Worm (Caenorhabditis elegans) whole organism, L1 larva: ENCODE measurements around the gene T28A11.2.

Experiments
- C04F5.9 ChIP-seq: sonication (generic microtip); optimal IDR thresholded peaks from 2 replicates; lab custom pipeline; 2016; ENCODE audit warnings: missing genetic modification characterization, missing compliant biosample characterization
- C16A3.4 ChIP-seq: fragments of 150-350 bp; optimal IDR thresholded peaks from 2 replicates; lab custom pipeline; 2014; ENCODE audit warnings: missing biosample characterization, missing genetic modification characterization
- C34B4.2 ChIP-seq: sonication (generic microtip); optimal IDR thresholded peaks from 2 replicates; lab custom pipeline; 2017; ENCODE audit warnings: mild to moderate bottlenecking, missing genetic modification characterization, missing compliant biosample characterization
- Y116A8C.19 ChIP-seq: sonication (generic microtip); optimal IDR thresholded peaks from 2 replicates; lab custom pipeline; 2016; ENCODE audit warnings: missing compliant biosample characterization, missing genetic modification characterization, borderline replicate concordance
- aha-1 ChIP-seq: fragments of 150-350 bp; optimal IDR thresholded peaks from 2 replicates; lab custom pipeline; 2014; ENCODE audit warnings: missing biosample characterization, missing genetic modification characterization
- alr-1 ChIP-seq: fragments of 200-800 bp; sonication (Bioruptor generic); optimal IDR thresholded peaks from 2 replicates; lab custom pipeline; 2018; ENCODE audit warnings: borderline replicate concordance, mild to moderate bottlenecking, missing genetic modification characterization, missing compliant biosample characterization
- aly-2 ChIP-seq: fragments of 150-350 bp; optimal IDR thresholded peaks from 2 replicates; lab custom pipeline; 2014; ENCODE audit warnings: missing biosample characterization, missing genetic modification characterization
- blmp-1 ChIP-seq: fragments of 150-350 bp; optimal IDR thresholded peaks from 2 replicates; lab custom pipeline; 2014; ENCODE audit warnings: missing biosample characterization, missing genetic modification characterization
- ceh-8 ChIP-seq: fragments of 200-800 bp; sonication (Bioruptor generic); optimal IDR thresholded peaks from 2 replicates; lab custom pipeline; 2018; ENCODE audit warnings: mild to moderate bottlenecking, missing genetic modification characterization, moderate library complexity, missing compliant biosample characterization
- ceh-82 ChIP-seq, 3 experiments: fragments of 150-350 bp in 1 of 3; sonication (generic microtip) in 2 of 3; optimal IDR thresholded peaks; 2 replicates each; lab custom pipeline; 2014 to 2017; ENCODE audit warnings: missing biosample characterization in 3 of 3, missing genetic modification characterization in 3 of 3
- ceh-88 ChIP-seq: fragments of 200-800 bp; sonication (Bioruptor generic); IDR thresholded peaks from 2 replicates; pipeline ENCODE4 v1.3.6; 2022; ENCODE audit warnings: missing genetic modification characterization, missing compliant biosample characterization
- efl-1 ChIP-seq, 4 experiments: fragments of 150-350 bp; optimal IDR thresholded peaks in 3 of 4; peaks in 1 of 4; 1 replicate in 1 of 4; 2 replicates in 3 of 4; lab custom pipeline; 2014; ENCODE audit warnings: missing biosample characterization in 2 of 4, missing genetic modification characterization in 2 of 4, missing genetic modification reagents in 2 of 4
- egl-27 ChIP-seq, 2 experiments: fragments of 150-350 bp in 1 of 2; sonication (generic microtip); optimal IDR thresholded peaks; 3 replicates each; lab custom pipeline; 2017 to 2018; ENCODE audit warnings: missing biosample characterization in 2 of 2, missing genetic modification characterization in 2 of 2, missing genetic modification reagents in 2 of 2
- elt-3 ChIP-seq, 6 experiments: fragments of 150-350 bp in 1 of 6; sonication (generic microtip); optimal IDR thresholded peaks; 2 replicates each; lab custom pipeline; 2017 to 2018; ENCODE audit warnings: missing biosample characterization in 6 of 6, missing genetic modification characterization in 6 of 6, inconsistent platforms in 1 of 6
- fkh-8 ChIP-seq: sonication (generic microtip); optimal IDR thresholded peaks from 2 replicates; lab custom pipeline; 2016; ENCODE audit warnings: mild to moderate bottlenecking, missing genetic modification characterization, missing compliant biosample characterization
- grh-1 ChIP-seq: fragments of 200-800 bp; sonication (Bioruptor generic); IDR thresholded peaks from 2 replicates; pipeline ENCODE4 v1.3.6; 2022; ENCODE audit warnings: missing genetic modification reagents, missing genetic modification characterization, missing compliant biosample characterization
- hlh-17 ChIP-seq: fragments of 200-800 bp; sonication (Bioruptor generic); optimal IDR thresholded peaks from 2 replicates; lab custom pipeline; 2018; ENCODE audit warnings: missing genetic modification characterization, mild to moderate bottlenecking, missing compliant biosample characterization, moderate library complexity, borderline replicate concordance
- hlh-4 ChIP-seq: sonication (generic microtip); optimal IDR thresholded peaks from 2 replicates; lab custom pipeline; 2016; ENCODE audit warnings: mild to moderate bottlenecking, missing genetic modification characterization, missing compliant biosample characterization
- hpl-2 ChIP-seq: fragments of 150-350 bp; optimal IDR thresholded peaks from 2 replicates; lab custom pipeline; 2014; ENCODE audit warnings: missing biosample characterization, missing genetic modification reagents, missing genetic modification characterization
- irx-1 ChIP-seq: sonication (generic microtip); optimal IDR thresholded peaks from 2 replicates; lab custom pipeline; 2016; ENCODE audit warnings: missing genetic modification characterization, missing compliant biosample characterization
- lin-14 ChIP-seq: fragments of 200-800 bp; sonication (Bioruptor generic); optimal IDR thresholded peaks from 2 replicates; lab custom pipeline; 2018; ENCODE audit warnings: mild to moderate bottlenecking, missing genetic modification characterization, moderate library complexity, missing compliant biosample characterization
- lin-15B ChIP-seq: fragments of 150-350 bp; sonication (generic microtip); optimal IDR thresholded peaks from 3 replicates; lab custom pipeline; 2014; ENCODE audit warnings: missing biosample characterization, missing genetic modification characterization
- lin-35 ChIP-seq, 2 experiments: fragments of 150-350 bp; optimal IDR thresholded peaks; 2 replicates each; lab custom pipeline; 2014; ENCODE audit warnings: missing biosample characterization in 2 of 2, missing genetic modification characterization in 2 of 2, missing genetic modification reagents in 2 of 2
- lin-39 ChIP-seq: fragments of 150-350 bp; optimal IDR thresholded peaks from 2 replicates; lab custom pipeline; 2014; ENCODE audit warnings: missing biosample characterization, missing genetic modification reagents, missing genetic modification characterization
- mdl-1 ChIP-seq, 2 experiments: fragments of 150-350 bp; optimal IDR thresholded peaks; 2 replicates each; lab custom pipeline; 2014 to 2017; ENCODE audit warnings: missing biosample characterization in 2 of 2, missing genetic modification characterization in 2 of 2, inconsistent platforms in 1 of 2
- nhr-19 ChIP-seq: fragments of 200-800 bp; sonication (Bioruptor generic); conservative IDR thresholded peaks from 2 replicates; pipeline ENCODE4 v1.3.6; 2022; ENCODE audit warnings: missing genetic modification characterization, missing compliant biosample characterization
- nhr-20 ChIP-seq: sonication (generic microtip); optimal IDR thresholded peaks from 2 replicates; lab custom pipeline; 2016; ENCODE audit warnings: mild to moderate bottlenecking, missing genetic modification characterization, missing compliant biosample characterization
- nhr-28 ChIP-seq: fragments of 150-350 bp; optimal IDR thresholded peaks from 2 replicates; lab custom pipeline; 2014; ENCODE audit warnings: missing biosample characterization, missing genetic modification characterization
- nhr-47 ChIP-seq: sonication (generic microtip); optimal IDR thresholded peaks from 2 replicates; lab custom pipeline; 2016; ENCODE audit warnings: mild to moderate bottlenecking, missing genetic modification characterization, moderate library complexity, missing compliant biosample characterization
- nhr-71 ChIP-seq: sonication (generic microtip); optimal IDR thresholded peaks from 2 replicates; lab custom pipeline; 2016; ENCODE audit warnings: mild to moderate bottlenecking, missing genetic modification characterization, moderate library complexity, missing compliant biosample characterization
- nhr-76 ChIP-seq: sonication (generic microtip); optimal IDR thresholded peaks from 2 replicates; lab custom pipeline; 2017; ENCODE audit warnings: missing biosample characterization, missing genetic modification characterization
- nhr-84 ChIP-seq: sonication (generic microtip); optimal IDR thresholded peaks from 2 replicates; lab custom pipeline; 2017; ENCODE audit warnings: missing biosample characterization, missing genetic modification characterization
- rnt-1 ChIP-seq: sonication (generic microtip); optimal IDR thresholded peaks from 2 replicates; lab custom pipeline; 2016; ENCODE audit warnings: mild to moderate bottlenecking, missing genetic modification characterization, moderate library complexity, missing compliant biosample characterization
- skn-1 ChIP-seq: fragments of 150-350 bp; optimal IDR thresholded peaks from 2 replicates; lab custom pipeline; 2014; ENCODE audit warnings: missing biosample characterization, missing genetic modification characterization
- snpc-4 ChIP-seq: fragments of 150-350 bp; optimal IDR thresholded peaks from 2 replicates; lab custom pipeline; 2014; ENCODE audit warnings: missing biosample characterization, missing genetic modification characterization
- snu-23 ChIP-seq: sonication (generic microtip); optimal IDR thresholded peaks from 2 replicates; lab custom pipeline; 2016; ENCODE audit warnings: missing genetic modification characterization, missing compliant biosample characterization
- sox-4 ChIP-seq: sonication (generic microtip); optimal IDR thresholded peaks from 2 replicates; lab custom pipeline; 2016; ENCODE audit warnings: missing genetic modification characterization, missing compliant biosample characterization
- sptf-1 ChIP-seq: fragments of 150-350 bp; optimal IDR thresholded peaks from 2 replicates; lab custom pipeline; 2014; ENCODE audit warnings: missing biosample characterization, missing genetic modification characterization
- tbx-2 ChIP-seq: sonication (generic microtip); optimal IDR thresholded peaks from 2 replicates; lab custom pipeline; 2016; ENCODE audit warnings: missing genetic modification characterization, missing compliant biosample characterization
- unc-130 ChIP-seq: fragments of 150-350 bp; optimal IDR thresholded peaks from 2 replicates; lab custom pipeline; 2017; ENCODE audit warnings: missing biosample characterization, missing genetic modification characterization, inconsistent platforms
- unc-30 ChIP-seq: sonication (generic microtip); optimal IDR thresholded peaks from 2 replicates; lab custom pipeline; 2017; ENCODE audit warnings: missing biosample characterization, missing genetic modification characterization
- unc-86 ChIP-seq: sonication (generic microtip); optimal IDR thresholded peaks from 2 replicates; lab custom pipeline; 2016; ENCODE audit warnings: missing genetic modification characterization, missing compliant biosample characterization
- unc-98 ChIP-seq: fragments of 200-800 bp; sonication (Bioruptor generic); IDR thresholded peaks from 2 replicates; pipeline ENCODE4 v1.3.6; 2022; ENCODE audit warnings: missing genetic modification characterization, missing compliant biosample characterization
- vab-15 ChIP-seq: sonication (generic microtip); optimal IDR thresholded peaks from 2 replicates; lab custom pipeline; 2017; ENCODE audit warnings: missing genotype, mild to moderate bottlenecking, missing genetic modification characterization, missing compliant biosample characterization
- xbp-1 ChIP-seq: sonication (generic microtip); optimal IDR thresholded peaks from 2 replicates; lab custom pipeline; 2016; ENCODE audit warnings: missing genetic modification characterization, missing compliant biosample characterization
- zag-1 ChIP-seq: fragments of 150-350 bp; optimal IDR thresholded peaks from 2 replicates; lab custom pipeline; 2014; ENCODE audit warnings: missing biosample characterization, missing genetic modification characterization
- zip-4 ChIP-seq: fragments of 200-800 bp; sonication (Bioruptor generic); optimal IDR thresholded peaks from 2 replicates; lab custom pipeline; 2018; ENCODE audit warnings: mild to moderate bottlenecking, missing genetic modification characterization, moderate library complexity, missing compliant biosample characterization
- ztf-11 ChIP-seq, 2 experiments: sonication (generic microtip); optimal IDR thresholded peaks; 2 replicates each; lab custom pipeline; 2016 to 2017; ENCODE audit warnings: missing genetic modification characterization in 2 of 2, missing biosample characterization in 1 of 2, missing compliant biosample characterization in 1 of 2

T28A11.2 gene

ce11 chrV:3275033-3275432 lies 5.1 kb upstream of the T28A11.2 start, which contains the start of gene T28A11.3:
Gene T28A11.3, plus strand, starts transcription at chrV:3275333.
- TF ChIP-seq zip-4 (no peak), nhr-84 (tag; lab: Kevin White, UChicago) (no peak), nhr-28 (tag; lab: Kevin White, UChicago) (no peak), aly-2 (tag; lab: Kevin White, UChicago) (no peak), sptf-1 (tag; lab: Kevin White, UChicago) (no peak), blmp-1 (tag; lab: Kevin White, UChicago) (no peak), unc-30 (tag; lab: Kevin White, UChicago) (no peak), nhr-19 (GFP tag; lab: Robert Waterston, UW) (no peak), snpc-4 (tag; lab: Kevin White, UChicago) (no peak), unc-130 (no peak), hlh-17 (GFP tag; lab: Kevin White, UChicago) (no peak), lin-39 (no peak), skn-1 (tag; lab: Kevin White, UChicago) (no peak), Y116A8C.19 (no peak), irx-1 (no peak), ztf-11 (tag; optimal IDR thresholded peaks at IDR 0.05; lab: Kevin White, UChicago) (no peak), hpl-2 (GFP tag; lab: Kevin White, UChicago) (no peak), lin-15B (no peak)
- TF ChIP-seq, all 84 proteins: peak for 0

DNA sequence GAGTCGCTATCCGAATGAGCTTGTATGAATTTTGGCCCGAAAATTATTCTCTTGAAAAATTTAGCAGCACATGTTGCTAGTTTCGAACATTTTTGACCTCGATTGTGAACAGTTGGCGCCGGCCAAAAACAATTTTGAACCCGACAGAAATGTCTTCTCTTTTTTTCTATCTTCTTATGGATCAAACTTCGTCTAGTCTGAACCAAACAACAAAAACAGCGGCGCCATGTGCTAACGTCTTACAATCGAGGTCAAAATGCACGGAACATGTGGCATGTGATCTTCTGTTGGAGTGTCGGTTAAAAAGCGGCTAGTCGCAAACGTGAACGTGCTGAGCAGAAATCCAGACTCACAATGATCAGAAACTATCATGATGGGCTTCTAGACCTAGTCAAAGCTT lies 4.0 kb upstream of the T28A11.2 start:
- TF ChIP-seq alr-1 (tag; lab: Kevin White, UChicago) (no peak), ceh-82 (tag; optimal IDR thresholded peaks at IDR 0.05; lab: Kevin White, UChicago) (no peak), zag-1 (no peak), nhr-71 (peak; percentile 71), snu-23 (GFP tag; lab: Kevin White, UChicago) (no peak), nhr-47 (tag; lab: Kevin White, UChicago) (no peak), zip-4 (no peak), nhr-84 (tag; lab: Kevin White, UChicago) (no peak), lin-39 (no peak), nhr-19 (GFP tag; lab: Robert Waterston, UW) (peak; percentile 33; the same call in 1 of the 2 replicates), nhr-76 (tag; lab: Kevin White, UChicago) (no peak), hlh-4 (tag; lab: Kevin White, UChicago) (no peak), nhr-20 (tag; lab: Kevin White, UChicago) (peak; percentile 29), mdl-1 (tag; optimal IDR thresholded peaks at IDR 0.05; lab: Kevin White, UChicago) (no peak), C04F5.9 (no peak), aha-1 (no peak), ceh-8 (GFP tag; lab: Kevin White, UChicago) (no peak), xbp-1 (tag; lab: Kevin White, UChicago) (no peak), lin-14 (GFP tag; lab: Kevin White, UChicago) (peak; percentile 75), C34B4.2 (no peak), blmp-1 (tag; lab: Kevin White, UChicago) (no peak), rnt-1 (tag; lab: Kevin White, UChicago) (peak; percentile 49), egl-27 (tag; optimal IDR thresholded peaks at IDR 0.05; lab: Kevin White, UChicago) (no peak), lin-35 (GFP tag; optimal IDR thresholded peaks at IDR 0.05; lab: Kevin White, UChicago) (no peak), C16A3.4 (tag; lab: Kevin White, UChicago) (no peak), sox-4 (no peak), unc-98 (GFP tag; lab: Robert Waterston, UW) (no peak), grh-1 (GFP tag; lab: Robert Waterston, UW) (no peak), elt-3 (tag; optimal IDR thresholded peaks at IDR 0.05; lab: Kevin White, UChicago) (no peak), fkh-8 (no peak), snpc-4 (tag; lab: Kevin White, UChicago) (no peak), ceh-88 (GFP tag; lab: Robert Waterston, UW) (no peak), irx-1 (no peak), efl-1 (optimal IDR thresholded peaks at IDR 0.05; lab: Kevin White, UChicago) (no peak), efl-1 (GFP tag; optimal IDR thresholded peaks at IDR 0.05 in 1 of 2; lab: Kevin White, UChicago) (no peak), unc-86 (tag; lab: Kevin White, UChicago) (no peak), lin-15B (no peak), tbx-2 (tag; lab: Kevin White, UChicago) (no peak), ztf-11 (tag; optimal IDR thresholded peaks at IDR 0.05; lab: Kevin White, UChicago) (no peak), vab-15 (tag; lab: Kevin White, UChicago) (no peak)
